Worm (Caenorhabditis elegans) whole organism, L2 larva: ENCODE measurements around the gene zig-12.
A peak's percentile ranks its signal among the peaks of the same experiment; 100 is the strongest.

Experiments
- F13H6.1 ChIP-seq: sonication (generic microtip); optimal IDR thresholded peaks from 2 replicates; lab custom pipeline; 2016; ENCODE audit warnings: missing genetic modification characterization, missing compliant biosample characterization
- R02D3.7 ChIP-seq: fragments of 150-350 bp; optimal IDR thresholded peaks from 2 replicates; lab custom pipeline; 2014; ENCODE audit warnings: missing biosample characterization, missing genetic modification characterization
- Y55F3AM.14 ChIP-seq: fragments of 200-800 bp; sonication (Bioruptor generic); optimal IDR thresholded peaks from 2 replicates; lab custom pipeline; 2018; ENCODE audit warnings: mild to moderate bottlenecking, missing genetic modification characterization, missing compliant biosample characterization
- ZK546.5 ChIP-seq: sonication (generic microtip); optimal IDR thresholded peaks from 2 replicates; lab custom pipeline; 2017; ENCODE audit warnings: missing biosample characterization, missing genetic modification characterization
- aly-2 ChIP-seq: fragments of 150-350 bp; optimal IDR thresholded peaks from 2 replicates; lab custom pipeline; 2014; ENCODE audit warnings: missing biosample characterization, missing genetic modification characterization
- ama-1 ChIP-seq: fragments of 150-350 bp; optimal IDR thresholded peaks from 2 replicates; lab custom pipeline; 2018; ENCODE audit warnings: inconsistent platforms
- blmp-1 ChIP-seq: sonication (generic microtip); optimal IDR thresholded peaks from 2 replicates; lab custom pipeline; 2017; ENCODE audit warnings: missing genetic modification characterization, mild to moderate bottlenecking, missing compliant biosample characterization, antibody characterized with exemption, moderate library complexity; ENCODE audit not compliant: insufficient read depth
- crh-2 ChIP-seq: sonication (generic microtip); optimal IDR thresholded peaks from 2 replicates; lab custom pipeline; 2017; ENCODE audit warnings: missing biosample characterization, missing genetic modification characterization
- egl-27 ChIP-seq: sonication (generic microtip); optimal IDR thresholded peaks from 3 replicates; lab custom pipeline; 2017; ENCODE audit warnings: missing biosample characterization, missing genetic modification reagents, missing genetic modification characterization
- elt-1 ChIP-seq: fragments of 150-350 bp; optimal IDR thresholded peaks from 2 replicates; lab custom pipeline; 2014; ENCODE audit warnings: missing biosample characterization, missing genetic modification characterization
- elt-3 ChIP-seq: sonication (generic microtip); optimal IDR thresholded peaks from 2 replicates; lab custom pipeline; 2017; ENCODE audit warnings: missing biosample characterization, missing genetic modification characterization
- fos-1 ChIP-seq: fragments of 150-350 bp; optimal IDR thresholded peaks from 2 replicates; lab custom pipeline; 2014; ENCODE audit warnings: missing biosample characterization, missing genetic modification characterization
- gmeb-1 ChIP-seq: fragments of 150-350 bp; optimal IDR thresholded peaks from 2 replicates; lab custom pipeline; 2014; ENCODE audit warnings: missing biosample characterization, missing genetic modification characterization
- lin-11 ChIP-seq: fragments of 150-350 bp; sonication (generic microtip); optimal IDR thresholded peaks from 2 replicates; lab custom pipeline; 2014; ENCODE audit warnings: missing biosample characterization, missing genetic modification characterization, inconsistent platforms, mixed read lengths
- lin-13 ChIP-seq: fragments of 150-350 bp; optimal IDR thresholded peaks from 2 replicates; lab custom pipeline; 2014; ENCODE audit warnings: missing biosample characterization, missing genetic modification reagents, missing genetic modification characterization
- lin-39 ChIP-seq: fragments of 150-350 bp; optimal IDR thresholded peaks from 2 replicates; lab custom pipeline; 2014; ENCODE audit warnings: missing biosample characterization, missing genetic modification reagents, missing genetic modification characterization
- lsy-2 ChIP-seq, 2 experiments: fragments of 150-350 bp in 1 of 2; sonication (generic microtip) in 1 of 2; optimal IDR thresholded peaks; 2 replicates each; lab custom pipeline; 2014 to 2017; ENCODE audit warnings: missing biosample characterization in 2 of 2, missing genetic modification characterization in 2 of 2
- mab-5 ChIP-seq: fragments of 150-350 bp; optimal IDR thresholded peaks from 2 replicates; lab custom pipeline; 2014; ENCODE audit warnings: missing biosample characterization, missing genetic modification characterization
- mbf-1 ChIP-seq: sonication (generic microtip); optimal IDR thresholded peaks from 2 replicates; lab custom pipeline; 2017; ENCODE audit warnings: missing biosample characterization, missing genetic modification characterization
- mdl-1 ChIP-seq, 2 experiments: fragments of 150-350 bp in 1 of 2; sonication (generic microtip) in 1 of 2; optimal IDR thresholded peaks; 2 replicates each; lab custom pipeline; 2017; ENCODE audit warnings: missing biosample characterization in 2 of 2, missing genetic modification characterization in 2 of 2
- nhr-10 ChIP-seq: sonication (generic microtip); optimal IDR thresholded peaks from 2 replicates; lab custom pipeline; 2017; ENCODE audit warnings: missing biosample characterization, missing genetic modification characterization
- nhr-12 ChIP-seq: fragments of 150-350 bp; optimal IDR thresholded peaks from 2 replicates; lab custom pipeline; 2014; ENCODE audit warnings: missing biosample characterization, missing genetic modification characterization
- nhr-129 ChIP-seq: fragments of 150-350 bp; optimal IDR thresholded peaks from 2 replicates; lab custom pipeline; 2014; ENCODE audit warnings: missing biosample characterization, missing genetic modification characterization
- nhr-21 ChIP-seq: fragments of 150-350 bp; optimal IDR thresholded peaks from 2 replicates; lab custom pipeline; 2014; ENCODE audit warnings: missing biosample characterization, missing genetic modification characterization
- nhr-23 ChIP-seq: fragments of 150-350 bp; optimal IDR thresholded peaks from 2 replicates; lab custom pipeline; 2014; ENCODE audit warnings: missing biosample characterization, missing genetic modification reagents, missing genetic modification characterization
- nhr-237 ChIP-seq: fragments of 150-350 bp; optimal IDR thresholded peaks from 2 replicates; lab custom pipeline; 2014; ENCODE audit warnings: missing biosample characterization, missing genetic modification characterization
- nhr-25 ChIP-seq: fragments of 150-350 bp; sonication (generic microtip); optimal IDR thresholded peaks from 3 replicates; lab custom pipeline; 2014; ENCODE audit warnings: missing biosample characterization, missing genetic modification characterization
- nhr-77 ChIP-seq: fragments of 150-350 bp; optimal IDR thresholded peaks from 2 replicates; lab custom pipeline; 2014; ENCODE audit warnings: missing biosample characterization, missing genetic modification characterization
- peb-1 ChIP-seq: fragments of 150-350 bp; optimal IDR thresholded peaks from 2 replicates; lab custom pipeline; 2014; ENCODE audit warnings: missing biosample characterization, missing genetic modification characterization
- sem-4 ChIP-seq: fragments of 150-350 bp; optimal IDR thresholded peaks from 2 replicates; lab custom pipeline; 2014; ENCODE audit warnings: missing biosample characterization, missing genetic modification reagents, missing genetic modification characterization
- skn-1 ChIP-seq: sonication (generic microtip); optimal IDR thresholded peaks from 2 replicates; lab custom pipeline; 2017; ENCODE audit warnings: missing biosample characterization, missing genetic modification characterization
- sma-3 ChIP-seq: sonication (generic microtip); optimal IDR thresholded peaks from 2 replicates; lab custom pipeline; 2016; ENCODE audit warnings: missing genetic modification reagents, missing genetic modification characterization, missing compliant biosample characterization
- sma-9 ChIP-seq, 2 experiments: fragments of 150-350 bp in 1 of 2; sonication (generic microtip) in 1 of 2; optimal IDR thresholded peaks; 2 replicates each; lab custom pipeline; 2014 to 2016; ENCODE audit warnings: missing genetic modification characterization in 2 of 2, mild to moderate bottlenecking in 1 of 2, missing biosample characterization in 1 of 2, missing compliant biosample characterization in 1 of 2, missing genetic modification reagents in 1 of 2, moderate library complexity in 1 of 2
- snpc-4 ChIP-seq: fragments of 150-350 bp; optimal IDR thresholded peaks from 2 replicates; lab custom pipeline; 2014; ENCODE audit warnings: missing biosample characterization, missing genetic modification characterization
- unc-39 ChIP-seq: fragments of 150-350 bp; optimal IDR thresholded peaks from 2 replicates; lab custom pipeline; 2014; ENCODE audit warnings: missing biosample characterization, missing genetic modification characterization
- unc-55 ChIP-seq: fragments of 150-350 bp; sonication (generic microtip); optimal IDR thresholded peaks from 3 replicates; lab custom pipeline; 2014; ENCODE audit warnings: missing biosample characterization, missing genetic modification reagents, missing genetic modification characterization
- unc-62 ChIP-seq: fragments of 150-350 bp; optimal IDR thresholded peaks from 2 replicates; lab custom pipeline; 2014; ENCODE audit warnings: missing biosample characterization, missing genetic modification reagents, missing genetic modification characterization
- ztf-1 ChIP-seq: fragments of 200-800 bp; sonication (Bioruptor generic); conservative IDR thresholded peaks from 2 replicates; pipeline ENCODE4 v1.3.6; 2022; ENCODE audit warnings: missing genetic modification characterization, missing compliant biosample characterization
- ztf-11 ChIP-seq: sonication (generic microtip); optimal IDR thresholded peaks from 2 replicates; lab custom pipeline; 2017; ENCODE audit warnings: missing biosample characterization, missing genetic modification characterization
- ztf-4 ChIP-seq: fragments of 150-350 bp; optimal IDR thresholded peaks from 2 replicates; lab custom pipeline; 2014; ENCODE audit warnings: missing biosample characterization, missing genetic modification characterization

Gene zig-12

ce11 chrX:8742896-8743295 is 20.8 kb upstream of the zig-12 start, which contains the start of gene M02D8.7:
TSS of gene M02D8.7 (minus strand) at chrX:8742996.
- TF ChIP-seq mab-5 (tag; lab: Kevin White, UChicago): no peak
- TF ChIP-seq ZK546.5 (tag; lab: Kevin White, UChicago): no peak
- no peak for TF ChIP-seq unc-62
- no peak for TF ChIP-seq lin-13
- TF ChIP-seq unc-55: no peak
- TF ChIP-seq nhr-10 (tag; lab: Kevin White, UChicago): no peak
- TF ChIP-seq unc-39 (tag; lab: Kevin White, UChicago): no peak
- no peak for TF ChIP-seq mbf-1 (tag; lab: Kevin White, UChicago)
- no peak for TF ChIP-seq fos-1 (tag; lab: Kevin White, UChicago)
- TF ChIP-seq ztf-1 (GFP tag; lab: Robert Waterston, UW): no peak
- TF ChIP-seq nhr-237 (tag; lab: Kevin White, UChicago): no peak
- TF ChIP-seq nhr-25 (tag; lab: Kevin White, UChicago): no peak
- no peak for TF ChIP-seq nhr-23 (tag; lab: Kevin White, UChicago)
- TF ChIP-seq mdl-1 (tag; optimal IDR thresholded peaks at IDR 0.05; lab: Kevin White, UChicago): no peak
- TF ChIP-seq elt-1 (tag; lab: Kevin White, UChicago): no peak
- TF ChIP-seq crh-2 (tag; lab: Kevin White, UChicago): no peak
- no peak for TF ChIP-seq sem-4 (tag; lab: Kevin White, UChicago)
- TF ChIP-seq blmp-1 (tag; lab: Kevin White, UChicago): no peak
- no peak for TF ChIP-seq peb-1 (tag; lab: Kevin White, UChicago)
- TF ChIP-seq lin-11 (tag; lab: Kevin White, UChicago): no peak
- TF ChIP-seq, all 48 proteins: peak for 0

ce11 chrX:8744192-8744985 is 19.3 kb upstream of the zig-12 start:
- TF ChIP-seq F13H6.1 (tag; lab: Kevin White, UChicago) (no peak), elt-1 (tag; lab: Kevin White, UChicago) (no peak), snpc-4 (tag; lab: Kevin White, UChicago) (no peak), nhr-10 (tag; lab: Kevin White, UChicago) (no peak), nhr-12 (tag; lab: Kevin White, UChicago) (no peak), nhr-23 (tag; lab: Kevin White, UChicago) (no peak), peb-1 (tag; lab: Kevin White, UChicago) (no peak), ztf-4 (tag; lab: Kevin White, UChicago) (no peak), egl-27 (tag; lab: Kevin White, UChicago) (no peak), nhr-237 (tag; lab: Kevin White, UChicago) (no peak), unc-55 (no peak), mdl-1 (tag; optimal IDR thresholded peaks at IDR 0.05; lab: Kevin White, UChicago) (no peak), sma-9 (GFP tag; optimal IDR thresholded peaks at IDR 0.05; lab: Kevin White, UChicago) (no peak), sma-9 (tag; optimal IDR thresholded peaks at IDR 0.05; lab: Kevin White, UChicago) (no peak), ama-1 (lab: Kevin White, UChicago) (no peak), ZK546.5 (tag; lab: Kevin White, UChicago) (no peak), nhr-77 (no peak), lsy-2 (tag; optimal IDR thresholded peaks at IDR 0.05; lab: Kevin White, UChicago) (no peak), ztf-11 (no peak), sma-3 (GFP tag; lab: Kevin White, UChicago) (no peak), crh-2 (tag; lab: Kevin White, UChicago) (no peak)

- no peak for TF ChIP-seq lsy-2 (tag; optimal IDR thresholded peaks at IDR 0.05; lab: Kevin White, UChicago)
- TF ChIP-seq F13H6.1 (tag; lab: Kevin White, UChicago): no peak
- TF ChIP-seq Y55F3AM.14 (GFP tag; lab: Kevin White, UChicago): no peak
- no peak for TF ChIP-seq peb-1 (tag; lab: Kevin White, UChicago)
- TF ChIP-seq nhr-12 (tag; lab: Kevin White, UChicago): no peak
- no peak for TF ChIP-seq ama-1 (lab: Kevin White, UChicago)
- no peak for TF ChIP-seq fos-1 (tag; lab: Kevin White, UChicago)
- no peak for TF ChIP-seq snpc-4 (tag; lab: Kevin White, UChicago)
- no peak for TF ChIP-seq crh-2 (tag; lab: Kevin White, UChicago)
- no peak for TF ChIP-seq unc-62
- TF ChIP-seq, all 48 proteins: peak for 0
These were observed 18.2 kb upstream of the zig-12 start for ce11 chrX:8745524-8745923.

- TF ChIP-seq elt-3: no peak
- TF ChIP-seq crh-2 (tag; lab: Kevin White, UChicago): peak; percentile 49
- TF ChIP-seq nhr-21 (tag; lab: Kevin White, UChicago): peak; percentile 23
- peak; percentile 94 for TF ChIP-seq sma-9 (GFP tag; optimal IDR thresholded peaks at IDR 0.05; lab: Kevin White, UChicago)
- no peak for TF ChIP-seq sma-9 (tag; optimal IDR thresholded peaks at IDR 0.05; lab: Kevin White, UChicago)
- peak; percentile 49 for TF ChIP-seq gmeb-1 (tag; lab: Kevin White, UChicago)
- TF ChIP-seq nhr-25 (tag; lab: Kevin White, UChicago): no peak
- TF ChIP-seq blmp-1 (tag; lab: Kevin White, UChicago): no peak
- no peak for TF ChIP-seq egl-27 (tag; lab: Kevin White, UChicago)
- TF ChIP-seq lin-39 (tag; lab: Kevin White, UChicago): no peak
- TF ChIP-seq skn-1 (tag; lab: Kevin White, UChicago): no peak
- peak; percentile 33 for TF ChIP-seq sma-3 (GFP tag; lab: Kevin White, UChicago)
- no peak for TF ChIP-seq R02D3.7 (tag; lab: Kevin White, UChicago)
- peak; percentile 37 for TF ChIP-seq nhr-129 (tag; lab: Kevin White, UChicago)
- TF ChIP-seq fos-1 (tag; lab: Kevin White, UChicago): peak; percentile 93
- no peak for TF ChIP-seq aly-2 (tag; lab: Kevin White, UChicago)
- TF ChIP-seq unc-62: no peak
- TF ChIP-seq ztf-4 (tag; lab: Kevin White, UChicago): no peak
- no peak for TF ChIP-seq nhr-237 (tag; lab: Kevin White, UChicago)
- no peak for TF ChIP-seq snpc-4 (tag; lab: Kevin White, UChicago)
- peak; percentile 26 for TF ChIP-seq F13H6.1 (tag; lab: Kevin White, UChicago)
- TF ChIP-seq lin-13: no peak
- TF ChIP-seq nhr-12 (tag; lab: Kevin White, UChicago): no peak
- TF ChIP-seq peb-1 (tag; lab: Kevin White, UChicago): no peak
These were observed 13.5 kb upstream of the zig-12 start for ce11 chrX:8750209-8750608.
